Worm (Caenorhabditis elegans): ENCODE data around the gene srbc-44.

DNA sequence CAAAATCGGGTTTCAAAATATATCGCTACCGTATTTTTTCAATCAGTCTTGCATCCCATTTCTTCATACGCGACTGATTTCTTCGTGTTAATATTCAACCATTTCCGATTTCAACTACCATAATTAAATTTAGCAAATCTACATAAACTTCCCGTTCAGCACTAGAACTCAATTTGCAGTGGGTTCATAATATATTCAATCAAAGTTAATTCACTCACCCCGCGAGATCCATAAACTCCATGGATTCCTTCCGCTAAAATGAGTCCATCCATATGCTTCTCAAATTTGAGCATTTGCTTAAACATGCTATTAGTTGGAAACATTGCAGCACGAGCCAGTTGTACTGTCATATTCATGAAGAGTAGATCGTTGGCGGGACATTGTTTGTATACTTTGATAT is 30.1 kb upstream of the srbc-44 start:
- TF ChIP-seq T22C8.4 (GFP tag; IDR thresholded peaks at IDR 0.05) (no peak), ztf-23 (GFP tag; IDR thresholded peaks at IDR 0.05) (no peak)
